Fruit fly (Drosophila melanogaster) whole organism, pupa: Measurements from ENCODE around the gene CG31542.

Experiments
- CG10348 ChIP-seq: fragments of 200-800 bp; sonication (Bioruptor generic); IDR thresholded peaks from 2 replicates; pipeline ENCODE4 v1.3.6; 2022; ENCODE audit warnings: missing biosample characterization, missing genetic modification characterization
- CG12605 ChIP-seq: fragments of 200-800 bp; sonication (Bioruptor generic); IDR thresholded peaks from 2 replicates; pipeline ENCODE4 v1.3.6; 2022; ENCODE audit warnings: missing biosample characterization, missing genetic modification characterization
- CG13204 ChIP-seq: fragments of 200-800 bp; sonication (Bioruptor generic); optimal IDR thresholded peaks from 2 replicates; lab custom pipeline; 2018; ENCODE audit warnings: missing biosample characterization, mild to moderate bottlenecking, missing genetic modification characterization, moderate library complexity
- CG14655 ChIP-seq: fragments of 200-800 bp; sonication (Bioruptor generic); optimal IDR thresholded peaks from 3 replicates; lab custom pipeline; 2017; ENCODE audit warnings: mild to moderate bottlenecking, missing biosample characterization, missing genetic modification reagents, missing genetic modification characterization
- CG15710 ChIP-seq: fragments of 200-800 bp; sonication (Bioruptor generic); optimal IDR thresholded peaks from 2 replicates; lab custom pipeline; 2018; ENCODE audit warnings: missing biosample characterization, mild to moderate bottlenecking, missing genetic modification characterization, moderate library complexity
- CG17806 ChIP-seq: fragments of 200-800 bp; sonication (Bioruptor generic); optimal IDR thresholded peaks from 2 replicates; lab custom pipeline; 2018; ENCODE audit warnings: missing biosample characterization, mild to moderate bottlenecking, missing genetic modification characterization, moderate library complexity
- CG32121 ChIP-seq: fragments of 200-800 bp; sonication (Bioruptor generic); IDR thresholded peaks from 2 replicates; pipeline ENCODE4 v1.3.6; 2022; ENCODE audit warnings: missing biosample characterization, missing genetic modification characterization
- CG34367 ChIP-seq: fragments of 200-800 bp; sonication (Bioruptor generic); optimal IDR thresholded peaks from 2 replicates; lab custom pipeline; 2018; ENCODE audit warnings: missing biosample characterization, mild to moderate bottlenecking, missing genetic modification characterization
- CG4496 ChIP-seq: fragments of 200-800 bp; sonication (Bioruptor generic); IDR thresholded peaks from 3 replicates; pipeline ENCODE4 v1.3.6; 2022; ENCODE audit warnings: missing biosample characterization, missing genetic modification characterization
- CG8159 ChIP-seq: fragments of 200-800 bp; sonication (Bioruptor generic); optimal IDR thresholded peaks from 3 replicates; lab custom pipeline; 2018; ENCODE audit warnings: missing biosample characterization, mild to moderate bottlenecking, missing genetic modification characterization, moderate library complexity
- CG8301 ChIP-seq: fragments of 200-800 bp; sonication (Bioruptor generic); optimal IDR thresholded peaks from 2 replicates; lab custom pipeline; 2018; ENCODE audit warnings: missing biosample characterization, mild to moderate bottlenecking, missing genetic modification characterization
- CG9948 ChIP-seq: fragments of 200-800 bp; sonication (Bioruptor generic); optimal IDR thresholded peaks from 2 replicates; lab custom pipeline; 2018; ENCODE audit warnings: missing biosample characterization, mild to moderate bottlenecking, missing genetic modification characterization, moderate library complexity
- D1 ChIP-seq: fragments of 200-800 bp; sonication (Bioruptor generic); optimal IDR thresholded peaks from 2 replicates; lab custom pipeline; 2018; ENCODE audit warnings: missing biosample characterization, mild to moderate bottlenecking, missing genetic modification characterization, moderate library complexity
- EcR ChIP-seq: fragments of 200-800 bp; sonication (Bioruptor generic); optimal IDR thresholded peaks from 3 replicates; lab custom pipeline; 2019; ENCODE audit warnings: missing biosample characterization, missing genetic modification characterization, mild to moderate bottlenecking, moderate library complexity, missing genetic modification reagents
- Ets98B ChIP-seq: fragments of 200-800 bp; sonication (Bioruptor generic); IDR thresholded peaks from 2 replicates; pipeline ENCODE4 v1.3.6; 2022; ENCODE audit warnings: missing biosample characterization, missing genetic modification characterization
- Pif1A ChIP-seq: fragments of 200-800 bp; sonication (Bioruptor generic); optimal IDR thresholded peaks from 3 replicates; lab custom pipeline; 2016; ENCODE audit warnings: missing biosample characterization, missing genetic modification characterization
- Pif1B ChIP-seq: fragments of 200-800 bp; sonication (Bioruptor generic); optimal IDR thresholded peaks from 3 replicates; lab custom pipeline; 2016; ENCODE audit warnings: missing biosample characterization, missing genetic modification characterization
- Snoo ChIP-seq: fragments of 200-800 bp; sonication (Bioruptor generic); optimal IDR thresholded peaks from 3 replicates; lab custom pipeline; 2017; ENCODE audit warnings: missing biosample characterization, mild to moderate bottlenecking, missing genetic modification characterization, inconsistent platforms
- fd96Ca ChIP-seq: fragments of 200-800 bp; sonication (Bioruptor generic); IDR thresholded peaks from 3 replicates; pipeline ENCODE4 v1.3.6; 2022; ENCODE audit warnings: missing biosample characterization, missing genetic modification characterization
- gl ChIP-seq: fragments of 200-800 bp; sonication (Bioruptor generic); optimal IDR thresholded peaks from 2 replicates; lab custom pipeline; 2018; ENCODE audit warnings: missing biosample characterization, mild to moderate bottlenecking, missing genetic modification characterization
- rn ChIP-seq: fragments of 200-800 bp; sonication (Bioruptor generic); IDR thresholded peaks from 2 replicates; pipeline ENCODE4 v1.3.6; 2022; ENCODE audit warnings: missing biosample characterization, missing genetic modification characterization

The CG31542 gene

dm6 chr3R:5385761-5386160, 16.4 kb downstream of the CG31542 start:
- TF ChIP-seq EcR (GFP tag; lab: Kevin White, UChicago) (peak; percentile 98), gl (tag; lab: Kevin White, UChicago) (peak; percentile 19), CG17806 (tag; lab: Kevin White, UChicago) (peak; percentile 13), Snoo (tag; lab: Kevin White, UChicago) (no peak), Pif1B (GFP tag; lab: Kevin White, UChicago) (no peak), rn (GFP tag; lab: Robert Waterston, UW) (no peak), fd96Ca (GFP tag; lab: Robert Waterston, UW) (no peak)

DNA sequence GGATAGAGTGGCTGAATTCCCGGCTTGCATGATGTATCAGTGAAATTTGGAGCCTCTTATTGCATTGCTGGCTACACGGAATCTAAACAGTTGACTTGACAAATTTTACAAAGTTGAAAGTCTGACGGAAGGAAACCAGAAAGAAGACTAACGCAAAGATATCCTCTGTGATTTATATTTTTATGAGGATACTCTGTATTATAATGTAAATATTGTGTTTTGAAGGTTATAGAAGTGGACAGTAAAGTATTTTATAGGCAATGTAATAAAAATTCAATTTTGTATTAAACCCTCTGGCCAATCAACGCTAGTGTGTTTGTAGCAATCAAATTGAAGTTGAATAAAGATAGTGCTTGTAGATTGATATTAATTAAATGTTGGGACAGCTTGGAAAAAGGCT, 18.2 kb downstream of the CG31542 start, which contains the start of gene CG14668:
CG14668 (minus strand) TSS at position 101 of the 400 bp plus-strand sequence.
- TF ChIP-seq CG8301 (no peak), CG13204 (GFP tag; lab: Kevin White, UChicago) (no peak), Snoo (tag; lab: Kevin White, UChicago) (no peak), CG34367 (tag; lab: Kevin White, UChicago) (no peak), fd96Ca (GFP tag; lab: Robert Waterston, UW) (no peak), gl (tag; lab: Kevin White, UChicago) (no peak), rn (GFP tag; lab: Robert Waterston, UW) (no peak), CG4496 (GFP tag; lab: Robert Waterston, UW) (no peak), CG17806 (tag; lab: Kevin White, UChicago) (no peak), EcR (GFP tag; lab: Kevin White, UChicago) (no peak), CG10348 (GFP tag; lab: Robert Waterston, UW) (no peak), CG12605 (no peak), Pif1A (no peak)

DNA sequence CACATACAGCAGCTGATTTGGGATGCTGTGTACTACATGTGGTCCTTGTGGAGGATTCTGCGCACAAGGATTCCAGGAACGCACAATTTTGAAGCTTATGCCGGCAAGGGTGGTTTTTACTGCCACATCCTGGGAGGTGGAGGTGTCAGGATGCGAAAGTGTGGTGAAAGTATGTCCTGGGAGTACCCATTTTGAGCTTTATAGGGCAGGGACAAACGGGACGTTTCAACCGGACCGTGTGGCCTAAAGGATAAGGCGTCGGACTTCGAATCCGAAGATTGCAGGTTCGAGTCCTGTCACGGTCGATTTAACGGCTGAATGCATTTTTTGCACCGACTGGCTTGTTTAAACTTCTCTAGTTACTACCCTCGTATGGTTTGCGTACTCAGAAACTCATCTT, 18.7 kb downstream of the CG31542 start:
- TF ChIP-seq CG17806 (tag; lab: Kevin White, UChicago) (no peak), fd96Ca (GFP tag; lab: Robert Waterston, UW) (no peak), Snoo (tag; lab: Kevin White, UChicago) (no peak), CG8301 (no peak), D1 (tag; lab: Kevin White, UChicago) (no peak), CG13204 (GFP tag; lab: Kevin White, UChicago) (no peak), Pif1B (GFP tag; lab: Kevin White, UChicago) (no peak), EcR (GFP tag; lab: Kevin White, UChicago) (no peak), gl (tag; lab: Kevin White, UChicago) (no peak), rn (GFP tag; lab: Robert Waterston, UW) (no peak), Pif1A (no peak)

- TF ChIP-seq CG10348 (GFP tag; lab: Robert Waterston, UW) = no peak
- peak; percentile 17 for TF ChIP-seq CG13204 (GFP tag; lab: Kevin White, UChicago)
- no peak for TF ChIP-seq rn (GFP tag; lab: Robert Waterston, UW)
- TF ChIP-seq EcR (GFP tag; lab: Kevin White, UChicago) = peak; percentile 79
- no peak for TF ChIP-seq CG4496 (GFP tag; lab: Robert Waterston, UW)
- TF ChIP-seq, all 21 proteins: peak for 2
Observed at dm6 chr3R:5389034-5389433, 19.7 kb downstream of the CG31542 start.

- no peak for TF ChIP-seq rn (GFP tag; lab: Robert Waterston, UW)
- peak; percentile 52 for TF ChIP-seq CG17806 (tag; lab: Kevin White, UChicago)
- TF ChIP-seq Pif1A = no peak
- peak; percentile 4 for TF ChIP-seq CG34367 (tag; lab: Kevin White, UChicago)
- TF ChIP-seq CG9948 = peak; percentile 67
- TF ChIP-seq CG13204 (GFP tag; lab: Kevin White, UChicago) = no peak
- TF ChIP-seq Pif1B (GFP tag; lab: Kevin White, UChicago) = no peak
- no peak for TF ChIP-seq gl (tag; lab: Kevin White, UChicago)
- TF ChIP-seq CG12605 = no peak
- no peak for TF ChIP-seq CG10348 (GFP tag; lab: Robert Waterston, UW)
- no peak for TF ChIP-seq EcR (GFP tag; lab: Kevin White, UChicago)
- TF ChIP-seq CG8159 (tag; lab: Kevin White, UChicago) = peak; percentile 42
- no peak for TF ChIP-seq Snoo (tag; lab: Kevin White, UChicago)
- no peak for TF ChIP-seq Ets98B (GFP tag; lab: Robert Waterston, UW)
- peak; percentile 42 for TF ChIP-seq CG8301
- TF ChIP-seq D1 (tag; lab: Kevin White, UChicago) = no peak
- peak; percentile 65 for TF ChIP-seq CG14655 (GFP tag; lab: Kevin White, UChicago)
- TF ChIP-seq CG4496 (GFP tag; lab: Robert Waterston, UW) = no peak
- TF ChIP-seq fd96Ca (GFP tag; lab: Robert Waterston, UW) = no peak
- TF ChIP-seq CG15710 = peak; percentile 6
- no peak for TF ChIP-seq CG32121 (GFP tag; lab: Robert Waterston, UW)
Observed at dm6 chr3R:5389435-5389834, 20.1 kb downstream of the CG31542 start.

dm6 chr3R:5390095-5390663, 20.8 kb downstream of the CG31542 start:
- TF ChIP-seq CG13204 (GFP tag; lab: Kevin White, UChicago) = peak; percentile 40
- 0 out of 2 replicates have a peak, but pooled peaks have one; percentile 21 for TF ChIP-seq CG10348 (GFP tag; lab: Robert Waterston, UW)
- peak; percentile 82 for TF ChIP-seq EcR (GFP tag; lab: Kevin White, UChicago)
- no peak for TF ChIP-seq CG4496 (GFP tag; lab: Robert Waterston, UW)
